Worm (Caenorhabditis elegans): ENCODE data around the gene T24D5.6.

Gene T24D5.6

ce11 chrX:12630005-12630404 lies 26.6 kb downstream of the T24D5.6 start:
- TF ChIP-seq unc-62 (GFP tag; optimal IDR thresholded peaks at IDR 0.05): no peak

ce11 chrX:12630556-12630955 lies 27.1 kb downstream of the T24D5.6 start:
- no peak for TF ChIP-seq unc-62 (GFP tag; optimal IDR thresholded peaks at IDR 0.05)

ce11 chrX:12631446-12631845 lies 28.0 kb downstream of the T24D5.6 start:
- no peak for TF ChIP-seq unc-62 (GFP tag; optimal IDR thresholded peaks at IDR 0.05)

- no peak for TF ChIP-seq unc-62 (GFP tag; optimal IDR thresholded peaks at IDR 0.05)
Measured at ce11 chrX:12632657-12633056, 29.2 kb downstream of the T24D5.6 start.

ce11 chrX:12633862-12634404 lies 30.5 kb downstream of the T24D5.6 start, which contains the start of gene ivns-1:
TSS of gene ivns-1 (minus strand) at chrX:12634354.
- no peak for TF ChIP-seq unc-62 (GFP tag; optimal IDR thresholded peaks at IDR 0.05)

ce11 chrX:12635010-12635409 lies 31.6 kb downstream of the T24D5.6 start:
- no peak for TF ChIP-seq unc-62 (GFP tag; optimal IDR thresholded peaks at IDR 0.05)

- no peak for TF ChIP-seq unc-62 (GFP tag; optimal IDR thresholded peaks at IDR 0.05)
Measured at ce11 chrX:12636242-12636641, 32.8 kb downstream of the T24D5.6 start.

ce11 chrX:12637978-12638377 lies 34.6 kb downstream of the T24D5.6 start:
- no peak for TF ChIP-seq unc-62 (GFP tag; optimal IDR thresholded peaks at IDR 0.05)

ce11 chrX:12640459-12640858 lies 37.0 kb downstream of the T24D5.6 start, which contains the start of gene R09A8.5:
TSS of gene R09A8.5 (minus strand) at chrX:12640559.
- no peak for TF ChIP-seq unc-62 (GFP tag; optimal IDR thresholded peaks at IDR 0.05)

ce11 chrX:12640961-12641360 lies 37.5 kb downstream of the T24D5.6 start:
- TF ChIP-seq unc-62 (GFP tag; optimal IDR thresholded peaks at IDR 0.05): no peak

- no peak for TF ChIP-seq unc-62 (GFP tag; optimal IDR thresholded peaks at IDR 0.05)
Measured at ce11 chrX:12642952-12643351, 39.5 kb downstream of the T24D5.6 start.

- TF ChIP-seq unc-62 (GFP tag; optimal IDR thresholded peaks at IDR 0.05): no peak
Measured at ce11 chrX:12645846-12646245, 42.4 kb downstream of the T24D5.6 start.

- TF ChIP-seq unc-62 (GFP tag; optimal IDR thresholded peaks at IDR 0.05): no peak
Measured at ce11 chrX:12646546-12647167, 43.2 kb downstream of the T24D5.6 start, which contains the start of gene zmp-5. TSS of gene zmp-5 (plus strand) at chrX:12647117.

Data from whole organism, dauer.